Worm (Caenorhabditis elegans) whole organism, young adult: ENCODE measurements around the gene B0228.9.

ENCODE experiments used
- B0035.1 ChIP-seq: sonication (generic microtip); optimal IDR thresholded peaks from 2 replicates; lab custom pipeline; 2016; ENCODE audit warnings: missing genetic modification characterization, mild to moderate bottlenecking, missing compliant biosample characterization, missing genotype, missing genetic modification reagents
- B0336.3 ChIP-seq: fragments of 200-800 bp; sonication (Bioruptor generic); IDR thresholded peaks from 2 replicates; pipeline ENCODE4 v1.3.6; 2022; ENCODE audit warnings: missing genetic modification characterization, missing compliant biosample characterization
- C17E4.6 ChIP-seq: fragments of 200-800 bp; sonication (Bioruptor generic); IDR thresholded peaks from 2 replicates; pipeline ENCODE4 v1.3.6; 2022; ENCODE audit warnings: missing genetic modification reagents, missing genetic modification characterization, missing compliant biosample characterization
- F37B4.10 ChIP-seq: fragments of 200-800 bp; sonication (Bioruptor generic); IDR thresholded peaks from 2 replicates; pipeline ENCODE4 v1.3.6; 2022; ENCODE audit warnings: missing genetic modification characterization, missing compliant biosample characterization
- F49E8.2 ChIP-seq: sonication (generic microtip); optimal IDR thresholded peaks from 3 replicates; lab custom pipeline; 2017; ENCODE audit warnings: missing genetic modification characterization, mild to moderate bottlenecking, missing compliant biosample characterization, antibody characterized with exemption, moderate library complexity; ENCODE audit not compliant: insufficient read depth
- T07F8.4 ChIP-seq: sonication (generic microtip); optimal IDR thresholded peaks from 2 replicates; lab custom pipeline; 2016; ENCODE audit warnings: mild to moderate bottlenecking, missing genetic modification characterization, moderate library complexity, missing compliant biosample characterization
- Y53G8AR.9 ChIP-seq: fragments of 200-800 bp; sonication (Bioruptor generic); conservative IDR thresholded peaks from 2 replicates; pipeline ENCODE4 v1.3.6; 2022; ENCODE audit warnings: missing genetic modification reagents, missing genetic modification characterization, missing compliant biosample characterization
- Y67H2A.10 ChIP-seq: fragments of 200-800 bp; sonication (Bioruptor generic); conservative IDR thresholded peaks from 2 replicates; pipeline ENCODE4 v1.3.6; 2022; ENCODE audit warnings: missing genetic modification reagents, missing genetic modification characterization, missing compliant biosample characterization
- akir-1 ChIP-seq: fragments of 200-800 bp; sonication (Bioruptor generic); optimal IDR thresholded peaks from 2 replicates; lab custom pipeline; 2018; ENCODE audit warnings: mild to moderate bottlenecking, missing genetic modification characterization, moderate library complexity, missing compliant biosample characterization
- bed-1 ChIP-seq: fragments of 200-800 bp; sonication (Bioruptor generic); IDR thresholded peaks from 2 replicates; pipeline ENCODE4 v1.3.6; 2022; ENCODE audit warnings: missing genetic modification reagents, missing genetic modification characterization, missing compliant biosample characterization
- bed-2 ChIP-seq: fragments of 200-800 bp; sonication (Bioruptor generic); IDR thresholded peaks from 2 replicates; pipeline ENCODE4 v1.3.6; 2022; ENCODE audit warnings: missing genetic modification reagents, missing genetic modification characterization, missing compliant biosample characterization
- cebp-1 ChIP-seq, 2 experiments: fragments of 200-800 bp in 1 of 2; sonication (Bioruptor generic) in 1 of 2; sonication (generic microtip) in 1 of 2; IDR thresholded peaks in 1 of 2; optimal IDR thresholded peaks in 1 of 2; 2 replicates each; pipeline versions ENCODE4 v1.3.6 to Lab custom; 2017 to 2022; ENCODE audit warnings: missing compliant biosample characterization in 2 of 2, missing genetic modification characterization in 2 of 2, mild to moderate bottlenecking in 1 of 2, missing genetic modification reagents in 1 of 2, moderate library complexity in 1 of 2
- ceh-100 ChIP-seq: fragments of 200-800 bp; sonication (Bioruptor generic); IDR thresholded peaks from 2 replicates; pipeline ENCODE4 v1.3.6; 2022; ENCODE audit warnings: missing genetic modification reagents, missing genetic modification characterization, missing compliant biosample characterization
- ceh-79 ChIP-seq: sonication (generic microtip); optimal IDR thresholded peaks from 2 replicates; lab custom pipeline; 2017; ENCODE audit warnings: mild to moderate bottlenecking, missing genetic modification characterization, missing compliant biosample characterization
- chd-7 ChIP-seq: sonication (generic microtip); optimal IDR thresholded peaks from 2 replicates; lab custom pipeline; 2016; ENCODE audit warnings: mild to moderate bottlenecking, missing genetic modification characterization, moderate library complexity, missing compliant biosample characterization
- dpff-1 ChIP-seq: sonication (generic microtip); optimal IDR thresholded peaks from 2 replicates; lab custom pipeline; 2017; ENCODE audit warnings: mild to moderate bottlenecking, missing genetic modification characterization, missing compliant biosample characterization
- ekl-4 ChIP-seq: fragments of 200-800 bp; sonication (Bioruptor generic); IDR thresholded peaks from 2 replicates; pipeline ENCODE4 v1.3.6; 2022; ENCODE audit warnings: missing genetic modification reagents, missing genetic modification characterization, missing compliant biosample characterization
- ets-4 ChIP-seq: fragments of 200-800 bp; sonication (Bioruptor generic); optimal IDR thresholded peaks from 2 replicates; lab custom pipeline; 2018; ENCODE audit warnings: mild to moderate bottlenecking, missing genetic modification characterization, missing compliant biosample characterization
- fkh-3 ChIP-seq: sonication (generic microtip); optimal IDR thresholded peaks from 2 replicates; lab custom pipeline; 2016; ENCODE audit warnings: mild to moderate bottlenecking, missing genetic modification characterization, missing compliant biosample characterization
- him-1 ChIP-seq: sonication (generic microtip); optimal IDR thresholded peaks from 2 replicates; lab custom pipeline; 2016; ENCODE audit warnings: missing genotype, missing genetic modification reagents, missing genetic modification characterization, missing compliant biosample characterization
- hlh-12 ChIP-seq: sonication (generic microtip); optimal IDR thresholded peaks from 2 replicates; lab custom pipeline; 2016; ENCODE audit warnings: missing genetic modification characterization, missing compliant biosample characterization
- hmg-1.2 ChIP-seq: fragments of 200-800 bp; sonication (Bioruptor generic); IDR thresholded peaks from 2 replicates; pipeline ENCODE4 v1.3.6; 2022; ENCODE audit warnings: missing genetic modification reagents, missing genetic modification characterization, missing compliant biosample characterization
- hrde-1 ChIP-seq: sonication (generic microtip); optimal IDR thresholded peaks from 2 replicates; lab custom pipeline; 2016; ENCODE audit warnings: missing genetic modification characterization, mild to moderate bottlenecking, missing compliant biosample characterization, moderate library complexity, missing genotype, missing genetic modification reagents, borderline replicate concordance
- hsf-1 ChIP-seq: fragments of 200-800 bp; sonication (Bioruptor generic); IDR thresholded peaks from 2 replicates; pipeline ENCODE4 v1.3.6; 2022; ENCODE audit warnings: missing genetic modification reagents, missing genetic modification characterization, missing compliant biosample characterization
- let-607 ChIP-seq, 2 experiments: fragments of 200-800 bp in 1 of 2; sonication (Bioruptor generic) in 1 of 2; sonication (generic microtip) in 1 of 2; optimal IDR thresholded peaks; 2 replicates each; lab custom pipeline; 2016 to 2018; ENCODE audit warnings: mild to moderate bottlenecking in 2 of 2, missing compliant biosample characterization in 2 of 2, missing genetic modification characterization in 2 of 2, moderate library complexity in 2 of 2, missing genotype in 1 of 2
- lin-26 ChIP-seq: fragments of 200-800 bp; sonication (Bioruptor generic); IDR thresholded peaks from 2 replicates; pipeline ENCODE4 v1.3.6; 2022; ENCODE audit warnings: missing genetic modification reagents, missing genetic modification characterization, missing compliant biosample characterization
- lin-35 ChIP-seq, 3 experiments: fragments of 150-350 bp in 2 of 3; sonication (generic microtip) in 1 of 3; optimal IDR thresholded peaks; 2 replicates each; lab custom pipeline; 2014 to 2018; ENCODE audit warnings: missing biosample characterization in 3 of 3, missing genetic modification characterization in 3 of 3, missing genetic modification reagents in 3 of 3
- lin-54 ChIP-seq: fragments of 200-800 bp; sonication (Bioruptor generic); optimal IDR thresholded peaks from 2 replicates; lab custom pipeline; 2018; ENCODE audit warnings: mild to moderate bottlenecking, missing genetic modification characterization, missing compliant biosample characterization
- lsl-1 ChIP-seq: fragments of 200-800 bp; sonication (Bioruptor generic); optimal IDR thresholded peaks from 2 replicates; lab custom pipeline; 2018; ENCODE audit warnings: mild to moderate bottlenecking, missing genetic modification characterization, moderate library complexity, missing compliant biosample characterization
- lsy-27 ChIP-seq: sonication (generic microtip); optimal IDR thresholded peaks from 2 replicates; lab custom pipeline; 2017; ENCODE audit warnings: missing genetic modification characterization, mild to moderate bottlenecking, missing compliant biosample characterization, antibody characterized with exemption, missing genotype, borderline replicate concordance; ENCODE audit not compliant: insufficient read depth
- madf-10 ChIP-seq: sonication (generic microtip); optimal IDR thresholded peaks from 2 replicates; lab custom pipeline; 2016; ENCODE audit warnings: mild to moderate bottlenecking, missing genetic modification characterization, missing compliant biosample characterization
- madf-8 ChIP-seq: fragments of 200-800 bp; sonication (Bioruptor generic); conservative IDR thresholded peaks from 2 replicates; pipeline ENCODE4 v1.3.6; 2022; ENCODE audit warnings: missing genetic modification reagents, missing genetic modification characterization, missing compliant biosample characterization
- mcd-1 ChIP-seq: fragments of 200-800 bp; sonication (Bioruptor generic); IDR thresholded peaks from 2 replicates; pipeline ENCODE4 v1.3.6; 2022; ENCODE audit warnings: missing genetic modification reagents, missing genetic modification characterization, missing compliant biosample characterization
- mxl-1 ChIP-seq: sonication (generic microtip); optimal IDR thresholded peaks from 2 replicates; lab custom pipeline; 2016; ENCODE audit warnings: missing genetic modification characterization, missing compliant biosample characterization
- nhr-90 ChIP-seq: sonication (generic microtip); optimal IDR thresholded peaks from 2 replicates; lab custom pipeline; 2016; ENCODE audit warnings: missing genotype, mild to moderate bottlenecking, missing genetic modification characterization, missing compliant biosample characterization
- pha-4 ChIP-seq: fragments of 150-350 bp; sonication (generic microtip); optimal IDR thresholded peaks from 2 replicates; lab custom pipeline; 2014; ENCODE audit warnings: missing biosample characterization, missing genetic modification reagents, missing genetic modification characterization
- rcor-1 ChIP-seq: fragments of 200-800 bp; sonication (Bioruptor generic); IDR thresholded peaks from 2 replicates; pipeline ENCODE4 v1.3.6; 2022; ENCODE audit warnings: missing genetic modification reagents, missing genetic modification characterization, missing compliant biosample characterization
- rec-8 ChIP-seq, 2 experiments: sonication (generic microtip); optimal IDR thresholded peaks; 2 replicates each; lab custom pipeline; 2016; ENCODE audit warnings: mild to moderate bottlenecking in 2 of 2, missing genetic modification characterization in 2 of 2, missing genetic modification reagents in 2 of 2, missing genotype in 2 of 2, missing biosample characterization in 1 of 2, missing compliant biosample characterization in 1 of 2, moderate library complexity in 1 of 2
- repo-1 ChIP-seq: sonication (generic microtip); optimal IDR thresholded peaks from 2 replicates; lab custom pipeline; 2017; ENCODE audit warnings: mild to moderate bottlenecking, missing genetic modification characterization, missing compliant biosample characterization
- rpc-1 ChIP-seq, 2 experiments: fragments of 150-350 bp in 1 of 2; sonication (generic microtip) in 1 of 2; optimal IDR thresholded peaks; 2 replicates each; lab custom pipeline; 2014 to 2018; ENCODE audit warnings: missing biosample characterization in 1 of 2, missing genetic modification characterization in 1 of 2, missing genetic modification reagents in 1 of 2, missing genotype in 1 of 2
- sea-2 ChIP-seq: fragments of 200-800 bp; sonication (Bioruptor generic); IDR thresholded peaks from 2 replicates; pipeline ENCODE4 v1.3.6; 2022; ENCODE audit warnings: missing genetic modification characterization, missing compliant biosample characterization
- tbp1 ChIP-seq: fragments of 200-800 bp; sonication (Bioruptor generic); optimal IDR thresholded peaks from 2 replicates; lab custom pipeline; 2018; ENCODE audit warnings: mild to moderate bottlenecking, missing genetic modification characterization, missing compliant biosample characterization
- tlf-1 ChIP-seq: fragments of 200-800 bp; sonication (Bioruptor generic); optimal IDR thresholded peaks from 2 replicates; lab custom pipeline; 2018; ENCODE audit warnings: mild to moderate bottlenecking, missing genetic modification characterization, missing compliant biosample characterization
- unc-130 ChIP-seq: sonication (generic microtip); optimal IDR thresholded peaks from 2 replicates; lab custom pipeline; 2016; ENCODE audit warnings: missing genetic modification reagents, missing genetic modification characterization, missing compliant biosample characterization
- zim-3 ChIP-seq: sonication (generic microtip); optimal IDR thresholded peaks from 2 replicates; lab custom pipeline; 2017; ENCODE audit warnings: mild to moderate bottlenecking, missing genetic modification characterization, moderate library complexity, missing compliant biosample characterization
- ztf-22 ChIP-seq: fragments of 200-800 bp; sonication (Bioruptor generic); optimal IDR thresholded peaks from 2 replicates; lab custom pipeline; 2018; ENCODE audit warnings: mild to moderate bottlenecking, missing genetic modification characterization, moderate library complexity, missing compliant biosample characterization
- ztf-28 ChIP-seq: fragments of 200-800 bp; sonication (Bioruptor generic); IDR thresholded peaks from 2 replicates; pipeline ENCODE4 v1.3.6; 2022; ENCODE audit warnings: missing genetic modification reagents, missing genetic modification characterization, missing compliant biosample characterization
- ztf-6 ChIP-seq: fragments of 200-800 bp; sonication (Bioruptor generic); IDR thresholded peaks from 2 replicates; pipeline ENCODE4 v1.3.6; 2022; ENCODE audit warnings: missing genetic modification reagents, missing genetic modification characterization, missing compliant biosample characterization

Gene B0228.9

ce11 chrII:7808950-7809349 is 45.5 kb upstream of the B0228.9 start:
- no peak for TF ChIP-seq rec-8 (tag; optimal IDR thresholded peaks at IDR 0.05; lab: Kevin White, UChicago)
- no peak for TF ChIP-seq cebp-1 (GFP tag; IDR thresholded peaks at IDR 0.05; lab: Robert Waterston, UW)
- peak; percentile 58 for TF ChIP-seq cebp-1 (tag; optimal IDR thresholded peaks at IDR 0.05; lab: Kevin White, UChicago)
- TF ChIP-seq bed-1 (GFP tag; lab: Robert Waterston, UW), result no peak
- no peak for TF ChIP-seq hlh-12
- TF ChIP-seq rpc-1 (optimal IDR thresholded peaks at IDR 0.05; lab: Kevin White, UChicago), result no peak
- no peak for TF ChIP-seq rpc-1 (tag; optimal IDR thresholded peaks at IDR 0.05; lab: Kevin White, UChicago)
- TF ChIP-seq ztf-6 (GFP tag; lab: Robert Waterston, UW), result no peak
- TF ChIP-seq F49E8.2 (tag; lab: Kevin White, UChicago), result no peak
- no peak for TF ChIP-seq him-1 (tag; lab: Kevin White, UChicago)
- TF ChIP-seq hmg-1.2 (GFP tag; lab: Robert Waterston, UW), result peak; percentile 87
- no peak for TF ChIP-seq lsy-27 (tag; lab: Kevin White, UChicago)
- peak; percentile 3 for TF ChIP-seq madf-10 (tag; lab: Kevin White, UChicago)
- no peak for TF ChIP-seq F37B4.10 (GFP tag; lab: Robert Waterston, UW)
- no peak for TF ChIP-seq lin-26 (GFP tag; lab: Robert Waterston, UW)
- no peak for TF ChIP-seq lin-35 (GFP tag; optimal IDR thresholded peaks at IDR 0.05; lab: Kevin White, UChicago)
- TF ChIP-seq madf-8 (GFP tag; lab: Robert Waterston, UW), result no peak
- TF ChIP-seq tbp1 (GFP tag; lab: Kevin White, UChicago), result peak; percentile 5
- no peak for TF ChIP-seq lin-54 (GFP tag; lab: Kevin White, UChicago)
- TF ChIP-seq lsl-1 (GFP tag; lab: Kevin White, UChicago), result no peak
- no peak for TF ChIP-seq T07F8.4 (tag; lab: Kevin White, UChicago)
- no peak for TF ChIP-seq ekl-4 (GFP tag; lab: Robert Waterston, UW)
- no peak for TF ChIP-seq tlf-1 (GFP tag; lab: Kevin White, UChicago)
- no peak for TF ChIP-seq unc-130
- TF ChIP-seq mxl-1, result no peak
- TF ChIP-seq B0035.1 (tag; lab: Kevin White, UChicago), result no peak
- TF ChIP-seq zim-3 (tag; lab: Kevin White, UChicago), result no peak
- TF ChIP-seq fkh-3 (tag; lab: Kevin White, UChicago), result no peak
- peak; percentile 37 for TF ChIP-seq pha-4 (tag; lab: Kevin White, UChicago)
- TF ChIP-seq chd-7, result no peak
- peak; percentile 59; the same call in 1 of the 2 replicates for TF ChIP-seq B0336.3
- no peak for TF ChIP-seq nhr-90 (tag; lab: Kevin White, UChicago)
- no peak for TF ChIP-seq rcor-1
- no peak for TF ChIP-seq ztf-28 (GFP tag; lab: Robert Waterston, UW)
- no peak for TF ChIP-seq Y53G8AR.9 (GFP tag; lab: Robert Waterston, UW)
- TF ChIP-seq sea-2 (GFP tag; lab: Robert Waterston, UW), result no peak
- peak; percentile 69 for TF ChIP-seq ets-4 (GFP tag; lab: Kevin White, UChicago)
- no peak for TF ChIP-seq Y67H2A.10 (GFP tag; lab: Robert Waterston, UW)
- no peak for TF ChIP-seq ceh-100 (GFP tag; lab: Robert Waterston, UW)
- no peak for TF ChIP-seq bed-2
- no peak for TF ChIP-seq dpff-1
- TF ChIP-seq let-607 (tag; optimal IDR thresholded peaks at IDR 0.05; lab: Kevin White, UChicago), result peak; percentile 59 to 61
- no peak for TF ChIP-seq ceh-79
- TF ChIP-seq C17E4.6 (GFP tag; lab: Robert Waterston, UW), result no peak
- peak; percentile 41 for TF ChIP-seq ztf-22
- TF ChIP-seq repo-1 (tag; lab: Kevin White, UChicago), result no peak
- no peak for TF ChIP-seq hsf-1 (GFP tag; lab: Robert Waterston, UW)
- no peak; the same call in none of the 2 replicates for TF ChIP-seq mcd-1 (GFP tag; lab: Robert Waterston, UW)
- no peak for TF ChIP-seq akir-1 (GFP tag; lab: Kevin White, UChicago)
- no peak for TF ChIP-seq hrde-1 (tag; lab: Kevin White, UChicago)
